Fruit fly (Drosophila melanogaster) whole organism, embryonic: Measurements from ENCODE around the gene MED14.

ENCODE experiments used
- Abd-B ChIP-seq: fragments of 200-800 bp; sonication (Bioruptor generic); optimal IDR thresholded peaks from 2 replicates; lab custom pipeline; 2018; ENCODE audit warnings: missing biosample characterization, mild to moderate bottlenecking, missing genetic modification characterization, moderate library complexity
- Awh ChIP-seq: fragments of 200-800 bp; sonication (Bioruptor generic); IDR thresholded peaks from 2 replicates; pipeline ENCODE4, ENCODE4 v1.3.6; 2022; ENCODE audit warnings: missing biosample characterization, missing genetic modification characterization
- BEAF-32 ChIP-seq: fragments of 200-800 bp; sonication (Bioruptor generic); optimal IDR thresholded peaks from 3 replicates; lab custom pipeline; 2017; ENCODE audit warnings: missing biosample characterization, missing genetic modification characterization, mild to moderate bottlenecking, moderate library complexity, missing genetic modification reagents
- CG10147 ChIP-seq: fragments of 200-800 bp; sonication (Bioruptor generic); optimal IDR thresholded peaks from 2 replicates; lab custom pipeline; 2019; ENCODE audit warnings: missing biosample characterization, mild to moderate bottlenecking, missing genetic modification characterization, moderate library complexity
- CG11696 ChIP-seq: fragments of 200-800 bp; sonication (Bioruptor generic); IDR thresholded peaks from 2 replicates; pipeline ENCODE4 v1.3.6; 2022; ENCODE audit warnings: missing biosample characterization, missing genetic modification characterization
- CG13424 ChIP-seq: fragments of 200-800 bp; sonication (Bioruptor generic); optimal IDR thresholded peaks from 2 replicates; lab custom pipeline; 2019; ENCODE audit warnings: missing biosample characterization, mild to moderate bottlenecking, missing genetic modification characterization, moderate library complexity
- CG15479 ChIP-seq: fragments of 200-800 bp; sonication (Bioruptor generic); optimal IDR thresholded peaks from 3 replicates; lab custom pipeline; 2019; ENCODE audit warnings: missing biosample characterization, mild to moderate bottlenecking, missing genetic modification characterization, moderate library complexity
- CG16815 ChIP-seq: fragments of 200-800 bp; sonication (Bioruptor generic); optimal IDR thresholded peaks from 3 replicates; lab custom pipeline; 2017; ENCODE audit warnings: missing biosample characterization, mild to moderate bottlenecking, missing genetic modification characterization
- CG17912 ChIP-seq: fragments of 200-800 bp; sonication (Bioruptor generic); optimal IDR thresholded peaks from 2 replicates; lab custom pipeline; 2018; ENCODE audit warnings: missing biosample characterization, mild to moderate bottlenecking, missing genetic modification characterization
- CG1832 ChIP-seq: fragments of 200-800 bp; sonication (Bioruptor generic); optimal IDR thresholded peaks from 2 replicates; lab custom pipeline; 2017; ENCODE audit warnings: missing biosample characterization, mild to moderate bottlenecking, missing genetic modification characterization, inconsistent platforms
- CG2712 ChIP-seq: fragments of 200-800 bp; optimal IDR thresholded peaks from 3 replicates; lab custom pipeline; 2019; ENCODE audit warnings: missing biosample characterization, mild to moderate bottlenecking, missing genetic modification characterization, moderate library complexity
- CG3281 ChIP-seq: fragments of 200-800 bp; sonication (Bioruptor generic); optimal IDR thresholded peaks from 3 replicates; lab custom pipeline; 2017; ENCODE audit warnings: missing biosample characterization, mild to moderate bottlenecking, missing genetic modification characterization
- CG33213 ChIP-seq: fragments of 200-800 bp; sonication (Bioruptor generic); optimal IDR thresholded peaks from 3 replicates; lab custom pipeline; 2016; ENCODE audit warnings: missing biosample characterization, missing genetic modification characterization
- CG34376 ChIP-seq: fragments of 200-800 bp; sonication (Bioruptor generic); optimal IDR thresholded peaks from 2 replicates; lab custom pipeline; 2018; ENCODE audit warnings: missing biosample characterization, mild to moderate bottlenecking, missing genetic modification characterization
- CG6254 ChIP-seq: fragments of 200-800 bp; sonication (Bioruptor generic); optimal IDR thresholded peaks from 3 replicates; lab custom pipeline; 2017; ENCODE audit warnings: mild to moderate bottlenecking, missing biosample characterization, missing genetic modification reagents, missing genetic modification characterization
- CG7357 ChIP-seq: fragments of 200-800 bp; sonication (Bioruptor generic); IDR thresholded peaks from 3 replicates; pipeline ENCODE4 v1.3.6; 2022; ENCODE audit warnings: missing biosample characterization, missing genetic modification characterization
- CG7786 ChIP-seq: fragments of 200-800 bp; sonication (Bioruptor generic); optimal IDR thresholded peaks from 2 replicates; lab custom pipeline; 2016; ENCODE audit warnings: missing biosample characterization, missing genetic modification characterization
- CG7928 ChIP-seq: fragments of 200-800 bp; sonication (Bioruptor generic); optimal IDR thresholded peaks from 2 replicates; lab custom pipeline; 2017; ENCODE audit warnings: missing biosample characterization, mild to moderate bottlenecking, missing genetic modification characterization
- CG8765 ChIP-seq: fragments of 200-800 bp; sonication (Bioruptor generic); IDR thresholded peaks from 2 replicates; pipeline ENCODE4 v1.3.6; 2022; ENCODE audit warnings: missing biosample characterization, missing genetic modification characterization
- CG9876 ChIP-seq: fragments of 200-800 bp; sonication (Bioruptor generic); optimal IDR thresholded peaks from 2 replicates; lab custom pipeline; 2016; ENCODE audit warnings: missing biosample characterization, missing genetic modification characterization
- CTCF ChIP-seq: fragments of 200-800 bp; sonication (Bioruptor generic); optimal IDR thresholded peaks from 2 replicates; lab custom pipeline; 2017; ENCODE audit warnings: missing biosample characterization, mild to moderate bottlenecking, missing genetic modification characterization, moderate library complexity
- CkIIα-i1 ChIP-seq: fragments of 200-800 bp; sonication (Bioruptor generic); IDR thresholded peaks from 2 replicates; pipeline ENCODE4 v1.3.6; 2022; ENCODE audit warnings: missing biosample characterization, missing genetic modification characterization
- Dp ChIP-seq: fragments of 200-800 bp; sonication (Bioruptor generic); optimal IDR thresholded peaks from 2 replicates; lab custom pipeline; 2018; ENCODE audit warnings: missing biosample characterization, mild to moderate bottlenecking, missing genetic modification characterization, moderate library complexity
- E2f1 ChIP-seq: fragments of 200-800 bp; sonication (Bioruptor generic); IDR thresholded peaks from 2 replicates; pipeline ENCODE4 v1.3.6; 2022; ENCODE audit warnings: missing biosample characterization, missing genetic modification characterization
- E2f2 ChIP-seq: fragments of 200-800 bp; sonication (Bioruptor generic); IDR thresholded peaks from 2 replicates; pipeline ENCODE4 v1.3.6; 2022; ENCODE audit warnings: missing biosample characterization, missing genetic modification characterization
- Ets65A ChIP-seq: fragments of 200-800 bp; sonication (Bioruptor generic); peaks from one replicate; lab custom pipeline; 2016; ENCODE audit warnings: missing biosample characterization, missing genetic modification characterization
- Fer2 ChIP-seq: fragments of 200-800 bp; sonication (Bioruptor generic); optimal IDR thresholded peaks from 2 replicates; lab custom pipeline; 2018; ENCODE audit warnings: missing biosample characterization, mild to moderate bottlenecking, missing genetic modification characterization, moderate library complexity
- HHEX ChIP-seq: fragments of 200-800 bp; sonication (Bioruptor generic); optimal IDR thresholded peaks from 3 replicates; lab custom pipeline; 2017; ENCODE audit warnings: missing biosample characterization, mild to moderate bottlenecking, missing genetic modification characterization, missing genetic modification reagents
- HmgD ChIP-seq: fragments of 200-800 bp; sonication (Bioruptor generic); optimal IDR thresholded peaks from 3 replicates; lab custom pipeline; 2016; ENCODE audit warnings: missing biosample characterization, missing genetic modification characterization
- Hr51 ChIP-seq, 2 experiments: fragments of 200-800 bp; sonication (Bioruptor generic); optimal IDR thresholded peaks; 2 replicates in 1 of 2; 3 replicates in 1 of 2; lab custom pipeline; 2016 to 2018; ENCODE audit warnings: missing biosample characterization in 2 of 2, missing genetic modification characterization in 2 of 2, mild to moderate bottlenecking in 1 of 2, moderate library complexity in 1 of 2
- Jarid2 ChIP-seq: fragments of 200-800 bp; sonication (Bioruptor generic); optimal IDR thresholded peaks from 3 replicates; lab custom pipeline; 2017; ENCODE audit warnings: mild to moderate bottlenecking, missing biosample characterization, missing genetic modification reagents, missing genetic modification characterization
- Lhr ChIP-seq: fragments of 200-800 bp; sonication (Bioruptor generic); optimal IDR thresholded peaks from 3 replicates; lab custom pipeline; 2017; ENCODE audit warnings: mild to moderate bottlenecking, missing biosample characterization, missing genetic modification reagents, missing genetic modification characterization
- Med ChIP-seq: fragments of 200-800 bp; sonication (Bioruptor generic); peaks from one replicate; lab custom pipeline; 2016; ENCODE audit warnings: missing biosample characterization, missing genetic modification characterization, mild to moderate bottlenecking, inconsistent platforms, moderate library complexity
- Meics ChIP-seq: fragments of 200-800 bp; sonication (Bioruptor generic); optimal IDR thresholded peaks from 2 replicates; lab custom pipeline; 2017; ENCODE audit warnings: missing biosample characterization, mild to moderate bottlenecking, missing genetic modification characterization
- NfI ChIP-seq: fragments of 200-800 bp; sonication (Bioruptor generic); optimal IDR thresholded peaks from 3 replicates; lab custom pipeline; 2018; ENCODE audit warnings: missing biosample characterization, mild to moderate bottlenecking, missing genetic modification characterization, moderate library complexity
- Oaz ChIP-seq: fragments of 200-800 bp; sonication (Bioruptor generic); IDR thresholded peaks from 2 replicates; pipeline ENCODE4 v1.3.6; 2022; ENCODE audit warnings: missing biosample characterization, missing genetic modification characterization
- ase ChIP-seq: fragments of 200-800 bp; sonication (Bioruptor generic); IDR thresholded peaks from 3 replicates; pipeline ENCODE4 v1.3.6; 2022; ENCODE audit warnings: missing biosample characterization, missing genetic modification characterization
- bcd ChIP-seq: fragments of 200-800 bp; sonication (Bioruptor generic); optimal IDR thresholded peaks from 2 replicates; lab custom pipeline; 2017; ENCODE audit warnings: missing biosample characterization, mild to moderate bottlenecking, missing genetic modification characterization
- bowl ChIP-seq: fragments of 200-800 bp; sonication (Bioruptor generic); IDR thresholded peaks from 2 replicates; pipeline ENCODE4 v1.3.6; 2022; ENCODE audit warnings: missing biosample characterization, missing genetic modification characterization
- br ChIP-seq: fragments of >200 bp; optimal IDR thresholded peaks from 2 replicates; lab custom pipeline; 2017
- chm ChIP-seq: fragments of 200-800 bp; sonication (Bioruptor generic); IDR thresholded peaks from 2 replicates; pipeline ENCODE4 v1.3.6; 2022; ENCODE audit warnings: missing biosample characterization, missing genetic modification characterization
- da ChIP-seq: fragments of 200-800 bp; sonication (Bioruptor generic); optimal IDR thresholded peaks from 2 replicates; lab custom pipeline; 2016; ENCODE audit warnings: missing biosample characterization, missing genetic modification characterization
- esg ChIP-seq: fragments of 200-800 bp; sonication (Bioruptor generic); conservative IDR thresholded peaks from 2 replicates; pipeline ENCODE4 v1.3.6; 2022; ENCODE audit warnings: missing biosample characterization, missing genetic modification characterization
- h ChIP-seq: fragments of >200 bp; optimal IDR thresholded peaks from 2 replicates; lab custom pipeline; 2017
- insv ChIP-seq, 2 experiments: fragments of 200-800 bp; sonication (Bioruptor generic); optimal IDR thresholded peaks; 3 replicates each; lab custom pipeline; 2016 to 2018; ENCODE audit warnings: missing biosample characterization in 2 of 2, missing genetic modification characterization in 2 of 2
- lmd ChIP-seq: fragments of 200-800 bp; sonication (Bioruptor generic); IDR thresholded peaks from 2 replicates; pipeline ENCODE4 v1.3.6; 2022; ENCODE audit warnings: missing biosample characterization, missing genetic modification characterization
- nom ChIP-seq: fragments of 200-800 bp; sonication (Bioruptor generic); optimal IDR thresholded peaks from 2 replicates; lab custom pipeline; 2017; ENCODE audit warnings: missing biosample characterization, missing genetic modification characterization, mild to moderate bottlenecking, moderate library complexity, missing genetic modification reagents
- oc ChIP-seq: fragments of 200-800 bp; sonication (Bioruptor generic); optimal IDR thresholded peaks from 2 replicates; lab custom pipeline; 2018; ENCODE audit warnings: missing biosample characterization, mild to moderate bottlenecking, missing genetic modification characterization, moderate library complexity
- row ChIP-seq: fragments of 200-800 bp; sonication (Bioruptor generic); IDR thresholded peaks from 3 replicates; pipeline ENCODE4 v1.3.6; 2022; ENCODE audit warnings: missing biosample characterization, missing genetic modification characterization
- scrt ChIP-seq: fragments of 200-800 bp; sonication (Bioruptor generic); optimal IDR thresholded peaks from 2 replicates; lab custom pipeline; 2018; ENCODE audit warnings: missing biosample characterization, mild to moderate bottlenecking, missing genetic modification characterization, moderate library complexity
- wdn ChIP-seq: fragments of 200-800 bp; sonication (Bioruptor generic); IDR thresholded peaks from 2 replicates; pipeline ENCODE4 v1.3.6; 2022; ENCODE audit warnings: missing biosample characterization, missing genetic modification characterization
- zf30C ChIP-seq: fragments of 200-800 bp; sonication (Bioruptor generic); optimal IDR thresholded peaks from 3 replicates; lab custom pipeline; 2018; ENCODE audit warnings: missing biosample characterization, mild to moderate bottlenecking, missing genetic modification characterization

MED14 gene

dm6 chr3L:616482-617148 is 23.6 kb downstream of the MED14 start (continued):
- TF ChIP-seq wdn (GFP tag; lab: Robert Waterston, UW) (no peak), CG7357 (GFP tag; lab: Robert Waterston, UW) (no peak), CG1832 (GFP tag; lab: Kevin White, UChicago) (peak; percentile 60), row (GFP tag; lab: Robert Waterston, UW) (peak; percentile 17; the same call in 1 of the 3 replicates), da (GFP tag; lab: Kevin White, UChicago) (no peak), chm (GFP tag; lab: Robert Waterston, UW) (peak; percentile 53), Jarid2 (GFP tag; lab: Kevin White, UChicago) (peak; percentile 12), CG34376 (GFP tag; lab: Kevin White, UChicago) (peak; percentile 87), CG16815 (GFP tag; lab: Kevin White, UChicago) (no peak), CG8765 (peak; percentile 87), scrt (GFP tag; lab: Kevin White, UChicago) (no peak), CG33213 (GFP tag; lab: Kevin White, UChicago) (no peak), insv (GFP tag; optimal IDR thresholded peaks at IDR 0.05; lab: Kevin White, UChicago) (no peak), CG17912 (GFP tag; lab: Kevin White, UChicago) (no peak), CG13424 (tag; lab: Kevin White, UChicago) (no peak), Meics (GFP tag; lab: Kevin White, UChicago) (no peak), lmd (GFP tag; lab: Robert Waterston, UW) (no peak), oc (tag; lab: Kevin White, UChicago) (peak; percentile 22), CG3281 (no peak), nom (no peak), Abd-B (no peak), CG7786 (GFP tag; lab: Kevin White, UChicago) (no peak), Lhr (no peak), zf30C (no peak), Fer2 (tag; lab: Kevin White, UChicago) (no peak), NfI (no peak), CG2712 (tag; lab: Kevin White, UChicago) (peak; percentile 93), h (lab: Kevin White, UChicago) (no peak), HHEX (GFP tag; lab: Kevin White, UChicago) (no peak), Oaz (GFP tag; lab: Robert Waterston, UW) (no peak), E2f1 (GFP tag; lab: Robert Waterston, UW) (no peak), ase (GFP tag; lab: Robert Waterston, UW) (no peak), E2f2 (GFP tag; lab: Robert Waterston, UW) (no peak), Dp (GFP tag; lab: Kevin White, UChicago) (no peak), esg (GFP tag; lab: Robert Waterston, UW) (no peak), CG7928 (GFP tag; lab: Kevin White, UChicago) (no peak), CTCF (no peak), CG10147 (GFP tag; lab: Kevin White, UChicago) (no peak), bcd (GFP tag; lab: Kevin White, UChicago) (no peak), HmgD (peak; percentile 9), Hr51 (GFP tag; optimal IDR thresholded peaks at IDR 0.05; lab: Kevin White, UChicago) (no peak), CG11696 (GFP tag; lab: Robert Waterston, UW) (no peak), bowl (no peak), BEAF-32 (GFP tag; lab: Kevin White, UChicago) (no peak), br (lab: Kevin White, UChicago) (no peak), Awh (no peak), Med (GFP tag; lab: Kevin White, UChicago) (peak; percentile 43), Ets65A (GFP tag; lab: Kevin White, UChicago) (no peak), CG9876 (no peak), CkIIα-i1 (no peak), CG6254 (GFP tag; lab: Kevin White, UChicago) (no peak), CG15479 (GFP tag; lab: Kevin White, UChicago) (peak; percentile 32)
